Worm (Caenorhabditis elegans) whole organism, young adult: ENCODE data around the gene gly-6.

Experiments
- B0035.1 ChIP-seq: sonication (generic microtip); optimal IDR thresholded peaks from 2 replicates; lab custom pipeline; 2016; ENCODE audit warnings: missing genetic modification characterization, mild to moderate bottlenecking, missing compliant biosample characterization, missing genotype, missing genetic modification reagents
- B0336.3 ChIP-seq: fragments of 200-800 bp; sonication (Bioruptor generic); IDR thresholded peaks from 2 replicates; pipeline ENCODE4 v1.3.6; 2022; ENCODE audit warnings: missing genetic modification characterization, missing compliant biosample characterization
- F23B12.7 ChIP-seq: sonication (generic microtip); optimal IDR thresholded peaks from 2 replicates; lab custom pipeline; 2017; ENCODE audit warnings: missing genetic modification characterization, mild to moderate bottlenecking, missing compliant biosample characterization, antibody characterized with exemption, moderate library complexity; ENCODE audit not compliant: insufficient read depth
- F33H1.4 ChIP-seq: fragments of 200-800 bp; sonication (Bioruptor generic); IDR thresholded peaks from 2 replicates; pipeline ENCODE4 v1.3.6; 2022; ENCODE audit warnings: missing genetic modification reagents, missing genetic modification characterization, missing compliant biosample characterization
- T07F8.4 ChIP-seq: sonication (generic microtip); optimal IDR thresholded peaks from 2 replicates; lab custom pipeline; 2016; ENCODE audit warnings: mild to moderate bottlenecking, missing genetic modification characterization, moderate library complexity, missing compliant biosample characterization
- Y53F4B.3 ChIP-seq: fragments of 200-800 bp; sonication (Bioruptor generic); IDR thresholded peaks from 2 replicates; pipeline ENCODE4 v1.3.6; 2022; ENCODE audit warnings: missing genetic modification reagents, missing genetic modification characterization, missing compliant biosample characterization
- Y67H2A.10 ChIP-seq: fragments of 200-800 bp; sonication (Bioruptor generic); conservative IDR thresholded peaks from 2 replicates; pipeline ENCODE4 v1.3.6; 2022; ENCODE audit warnings: missing genetic modification reagents, missing genetic modification characterization, missing compliant biosample characterization
- ZK185.1 ChIP-seq: sonication (generic microtip); optimal IDR thresholded peaks from 2 replicates; lab custom pipeline; 2016; ENCODE audit warnings: mild to moderate bottlenecking, missing genetic modification characterization, missing compliant biosample characterization; ENCODE audit not compliant: poor library complexity, severe bottlenecking
- atf-7 ChIP-seq: sonication (generic microtip); optimal IDR thresholded peaks from 2 replicates; lab custom pipeline; 2017; ENCODE audit warnings: mild to moderate bottlenecking, missing genetic modification characterization, missing compliant biosample characterization
- athp-1 ChIP-seq: sonication (generic microtip); optimal IDR thresholded peaks from 2 replicates; lab custom pipeline; 2017; ENCODE audit warnings: mild to moderate bottlenecking, missing genetic modification characterization, missing compliant biosample characterization
- attf-5 ChIP-seq: fragments of 200-800 bp; sonication (Bioruptor generic); optimal IDR thresholded peaks from 2 replicates; lab custom pipeline; 2018; ENCODE audit warnings: mild to moderate bottlenecking, missing genetic modification characterization, missing compliant biosample characterization
- bed-1 ChIP-seq: fragments of 200-800 bp; sonication (Bioruptor generic); IDR thresholded peaks from 2 replicates; pipeline ENCODE4 v1.3.6; 2022; ENCODE audit warnings: missing genetic modification reagents, missing genetic modification characterization, missing compliant biosample characterization
- bed-2 ChIP-seq: fragments of 200-800 bp; sonication (Bioruptor generic); IDR thresholded peaks from 2 replicates; pipeline ENCODE4 v1.3.6; 2022; ENCODE audit warnings: missing genetic modification reagents, missing genetic modification characterization, missing compliant biosample characterization
- ceh-40 ChIP-seq: fragments of 200-800 bp; sonication (Bioruptor generic); IDR thresholded peaks from 2 replicates; pipeline ENCODE4 v1.3.6; 2022; ENCODE audit warnings: missing genetic modification characterization, missing compliant biosample characterization
- ceh-58 ChIP-seq: fragments of 200-800 bp; sonication (Bioruptor generic); IDR thresholded peaks from 2 replicates; pipeline ENCODE4 v1.3.6; 2022; ENCODE audit warnings: missing genetic modification characterization, missing compliant biosample characterization
- ceh-91 ChIP-seq: fragments of 200-800 bp; sonication (Bioruptor generic); IDR thresholded peaks from 2 replicates; pipeline ENCODE4 v1.3.6; 2022; ENCODE audit warnings: missing genetic modification reagents, missing genetic modification characterization, missing compliant biosample characterization
- chd-7 ChIP-seq: sonication (generic microtip); optimal IDR thresholded peaks from 2 replicates; lab custom pipeline; 2016; ENCODE audit warnings: mild to moderate bottlenecking, missing genetic modification characterization, moderate library complexity, missing compliant biosample characterization
- dox-1 ChIP-seq: fragments of 200-800 bp; sonication (Bioruptor generic); IDR thresholded peaks from 2 replicates; pipeline ENCODE4 v1.3.6; 2022; ENCODE audit warnings: missing genetic modification reagents, missing genetic modification characterization, missing compliant biosample characterization
- dpl-1 ChIP-seq: fragments of 150-350 bp; optimal IDR thresholded peaks from 2 replicates; lab custom pipeline; 2014; ENCODE audit warnings: missing biosample characterization, missing genetic modification reagents, missing genetic modification characterization
- fkh-3 ChIP-seq: sonication (generic microtip); optimal IDR thresholded peaks from 2 replicates; lab custom pipeline; 2016; ENCODE audit warnings: mild to moderate bottlenecking, missing genetic modification characterization, missing compliant biosample characterization
- him-1 ChIP-seq: sonication (generic microtip); optimal IDR thresholded peaks from 2 replicates; lab custom pipeline; 2016; ENCODE audit warnings: missing genotype, missing genetic modification reagents, missing genetic modification characterization, missing compliant biosample characterization
- hlh-12 ChIP-seq: sonication (generic microtip); optimal IDR thresholded peaks from 2 replicates; lab custom pipeline; 2016; ENCODE audit warnings: missing genetic modification characterization, missing compliant biosample characterization
- hsf-1 ChIP-seq: fragments of 200-800 bp; sonication (Bioruptor generic); IDR thresholded peaks from 2 replicates; pipeline ENCODE4 v1.3.6; 2022; ENCODE audit warnings: missing genetic modification reagents, missing genetic modification characterization, missing compliant biosample characterization
- lin-40 ChIP-seq: sonication (generic microtip); optimal IDR thresholded peaks from 2 replicates; lab custom pipeline; 2016; ENCODE audit warnings: missing genetic modification characterization, mild to moderate bottlenecking, missing compliant biosample characterization, missing genotype, missing genetic modification reagents
- lir-1 ChIP-seq: fragments of 200-800 bp; sonication (Bioruptor generic); conservative IDR thresholded peaks from 2 replicates; pipeline ENCODE4 v1.3.6; 2022; ENCODE audit warnings: missing genetic modification reagents, missing genetic modification characterization, missing compliant biosample characterization
- lsl-1 ChIP-seq: fragments of 200-800 bp; sonication (Bioruptor generic); optimal IDR thresholded peaks from 2 replicates; lab custom pipeline; 2018; ENCODE audit warnings: mild to moderate bottlenecking, missing genetic modification characterization, moderate library complexity, missing compliant biosample characterization
- lsy-27 ChIP-seq: sonication (generic microtip); optimal IDR thresholded peaks from 2 replicates; lab custom pipeline; 2017; ENCODE audit warnings: missing genetic modification characterization, mild to moderate bottlenecking, missing compliant biosample characterization, antibody characterized with exemption, missing genotype, borderline replicate concordance; ENCODE audit not compliant: insufficient read depth
- madf-3 ChIP-seq: fragments of 200-800 bp; sonication (Bioruptor generic); IDR thresholded peaks from 2 replicates; pipeline ENCODE4 v1.3.6; 2022; ENCODE audit warnings: missing genetic modification reagents, missing genetic modification characterization, missing compliant biosample characterization
- madf-6 ChIP-seq: fragments of 200-800 bp; sonication (Bioruptor generic); IDR thresholded peaks from 2 replicates; pipeline ENCODE4 v1.3.6; 2022; ENCODE audit warnings: missing genetic modification reagents, missing genetic modification characterization, missing compliant biosample characterization
- mel-28 ChIP-seq: sonication (generic microtip); optimal IDR thresholded peaks from 2 replicates; lab custom pipeline; 2016; ENCODE audit warnings: borderline replicate concordance, mild to moderate bottlenecking, missing genetic modification characterization, missing compliant biosample characterization
- mxl-1 ChIP-seq: sonication (generic microtip); optimal IDR thresholded peaks from 2 replicates; lab custom pipeline; 2016; ENCODE audit warnings: missing genetic modification characterization, missing compliant biosample characterization
- nhr-120 ChIP-seq: fragments of 200-800 bp; sonication (Bioruptor generic); IDR thresholded peaks from 2 replicates; pipeline ENCODE4 v1.3.6; 2022; ENCODE audit warnings: missing genetic modification characterization, missing compliant biosample characterization
- pbrm-1 ChIP-seq: fragments of 200-800 bp; sonication (Bioruptor generic); IDR thresholded peaks from 2 replicates; pipeline ENCODE4 v1.3.6; 2022; ENCODE audit warnings: missing genetic modification reagents, missing genetic modification characterization, missing compliant biosample characterization
- rec-8 ChIP-seq, 2 experiments: sonication (generic microtip); optimal IDR thresholded peaks; 2 replicates each; lab custom pipeline; 2016; ENCODE audit warnings: mild to moderate bottlenecking in 2 of 2, missing genetic modification characterization in 2 of 2, missing genetic modification reagents in 2 of 2, missing genotype in 2 of 2, missing biosample characterization in 1 of 2, missing compliant biosample characterization in 1 of 2, moderate library complexity in 1 of 2
- sea-2 ChIP-seq: fragments of 200-800 bp; sonication (Bioruptor generic); IDR thresholded peaks from 2 replicates; pipeline ENCODE4 v1.3.6; 2022; ENCODE audit warnings: missing genetic modification characterization, missing compliant biosample characterization
- sptf-2 ChIP-seq: fragments of 200-800 bp; sonication (Bioruptor generic); optimal IDR thresholded peaks from 2 replicates; lab custom pipeline; 2018; ENCODE audit warnings: mild to moderate bottlenecking, missing genetic modification characterization, missing compliant biosample characterization
- tbp1 ChIP-seq: fragments of 200-800 bp; sonication (Bioruptor generic); optimal IDR thresholded peaks from 2 replicates; lab custom pipeline; 2018; ENCODE audit warnings: mild to moderate bottlenecking, missing genetic modification characterization, missing compliant biosample characterization
- tbx-9 ChIP-seq: sonication (generic microtip); optimal IDR thresholded peaks from 2 replicates; lab custom pipeline; 2016; ENCODE audit warnings: borderline replicate concordance, missing genetic modification characterization, inconsistent platforms, missing compliant biosample characterization
- ztf-18 ChIP-seq: sonication (generic microtip); optimal IDR thresholded peaks from 2 replicates; lab custom pipeline; 2016; ENCODE audit warnings: missing genotype, mild to moderate bottlenecking, missing genetic modification characterization, missing compliant biosample characterization
- ztf-25 ChIP-seq: fragments of 200-800 bp; sonication (Bioruptor generic); IDR thresholded peaks from 2 replicates; pipeline ENCODE4 v1.3.6; 2022; ENCODE audit warnings: missing genetic modification reagents, missing genetic modification characterization, missing compliant biosample characterization
- ztf-6 ChIP-seq: fragments of 200-800 bp; sonication (Bioruptor generic); IDR thresholded peaks from 2 replicates; pipeline ENCODE4 v1.3.6; 2022; ENCODE audit warnings: missing genetic modification reagents, missing genetic modification characterization, missing compliant biosample characterization

gly-6 gene

ce11 chrIII:4302293-4302692 lies 28.7 kb downstream of the gly-6 start, which contains the start of gene R10E4.9:
TSS of gene R10E4.9 (minus strand) at chrIII:4302393.
- TF ChIP-seq atf-7, result no peak
- no peak for TF ChIP-seq hsf-1 (GFP tag; lab: Robert Waterston, UW)
- no peak for TF ChIP-seq athp-1 (tag; lab: Kevin White, UChicago)
- TF ChIP-seq pbrm-1 (GFP tag; lab: Robert Waterston, UW), result no peak
- TF ChIP-seq T07F8.4 (tag; lab: Kevin White, UChicago), result no peak
- no peak for TF ChIP-seq tbp1 (GFP tag; lab: Kevin White, UChicago)
- TF ChIP-seq dpl-1 (GFP tag; lab: Kevin White, UChicago), result no peak
- no peak for TF ChIP-seq sea-2 (GFP tag; lab: Robert Waterston, UW)
- no peak for TF ChIP-seq Y53F4B.3
- TF ChIP-seq ztf-18 (tag; lab: Kevin White, UChicago), result no peak
- no peak for TF ChIP-seq B0035.1
- TF ChIP-seq lin-40 (tag; lab: Kevin White, UChicago), result no peak
- TF ChIP-seq ceh-58 (GFP tag; lab: Robert Waterston, UW), result no peak
- TF ChIP-seq mxl-1 (tag; lab: Kevin White, UChicago), result no peak
- TF ChIP-seq sptf-2 (GFP tag; lab: Kevin White, UChicago), result no peak
- TF ChIP-seq mel-28, result no peak

ce11 chrIII:4300989-4301498 lies 30.0 kb downstream of the gly-6 start, which contains the start of gene R10E4.11:
TSS of gene R10E4.11 (minus strand) at chrIII:4301039.
- no peak for TF ChIP-seq chd-7 (tag; lab: Kevin White, UChicago)
- TF ChIP-seq rec-8 (tag; optimal IDR thresholded peaks at IDR 0.05; lab: Kevin White, UChicago), result no peak
- TF ChIP-seq dox-1 (GFP tag; lab: Robert Waterston, UW), result no peak
- TF ChIP-seq lsl-1 (GFP tag; lab: Kevin White, UChicago), result peak; percentile 66
- no peak for TF ChIP-seq lir-1 (GFP tag; lab: Robert Waterston, UW)
- TF ChIP-seq madf-3 (GFP tag; lab: Robert Waterston, UW), result no peak
- no peak for TF ChIP-seq Y67H2A.10
- no peak for TF ChIP-seq ceh-91 (GFP tag; lab: Robert Waterston, UW)
- TF ChIP-seq F23B12.7 (tag; lab: Kevin White, UChicago), result no peak
- no peak for TF ChIP-seq bed-2 (GFP tag; lab: Robert Waterston, UW)
- TF ChIP-seq ceh-40 (GFP tag; lab: Robert Waterston, UW), result no peak
- TF ChIP-seq madf-6 (GFP tag; lab: Robert Waterston, UW), result peak; percentile 54; the same call in 1 of the 2 replicates
- TF ChIP-seq tbx-9 (tag; lab: Kevin White, UChicago), result no peak
- no peak for TF ChIP-seq nhr-120 (GFP tag; lab: Robert Waterston, UW)
- TF ChIP-seq lsy-27 (tag; lab: Kevin White, UChicago), result no peak
- no peak for TF ChIP-seq B0336.3 (GFP tag; lab: Robert Waterston, UW)
- TF ChIP-seq ZK185.1 (tag; lab: Kevin White, UChicago), result no peak
- no peak for TF ChIP-seq fkh-3 (tag; lab: Kevin White, UChicago)
- peak; percentile 61 for TF ChIP-seq F33H1.4 (GFP tag; lab: Robert Waterston, UW)
- no peak for TF ChIP-seq bed-1
- TF ChIP-seq attf-5 (GFP tag; lab: Kevin White, UChicago), result no peak
- no peak for TF ChIP-seq ztf-25
- no peak for TF ChIP-seq him-1
- no peak for TF ChIP-seq ztf-6 (GFP tag; lab: Robert Waterston, UW)
- no peak for TF ChIP-seq pbrm-1 (GFP tag; lab: Robert Waterston, UW)
- no peak for TF ChIP-seq hlh-12 (tag; lab: Kevin White, UChicago)
